Worm (Caenorhabditis elegans) whole organism, midembryonic: ENCODE results near the gene C05C8.7.

ENCODE experiments used
- T22C8.4 ChIP-seq: fragments of 200-800 bp; sonication (Bioruptor generic); IDR thresholded peaks from 2 replicates; pipeline ENCODE4 v1.3.6; 2022; ENCODE audit warnings: missing genetic modification characterization, missing compliant biosample characterization
- cog-1 ChIP-seq: sonication (generic microtip); optimal IDR thresholded peaks from 2 replicates; lab custom pipeline; 2016; ENCODE audit warnings: missing genetic modification characterization, missing compliant biosample characterization
- flt-1 ChIP-seq: fragments of 200-800 bp; sonication (Bioruptor generic); IDR thresholded peaks from 2 replicates; pipeline ENCODE4 v1.3.6; 2022; ENCODE audit warnings: missing genetic modification characterization, missing compliant biosample characterization
- klf-2 ChIP-seq: fragments of 200-800 bp; sonication (Bioruptor generic); conservative IDR thresholded peaks from 2 replicates; pipeline ENCODE4 v1.3.6; 2022; ENCODE audit warnings: missing genetic modification reagents, missing genetic modification characterization, missing compliant biosample characterization
- med-1 ChIP-seq: sonication (generic microtip); optimal IDR thresholded peaks from 2 replicates; lab custom pipeline; 2017; ENCODE audit warnings: missing genetic modification characterization, mild to moderate bottlenecking, missing compliant biosample characterization, antibody characterized with exemption, missing genetic modification reagents; ENCODE audit not compliant: insufficient read depth
- ref-1 ChIP-seq: fragments of 200-800 bp; sonication (Bioruptor generic); conservative IDR thresholded peaks from 2 replicates; pipeline ENCODE4 v1.3.6; 2022; ENCODE audit warnings: missing genetic modification reagents, missing genetic modification characterization, missing compliant biosample characterization
- tab-1 ChIP-seq: fragments of 200-800 bp; sonication (Bioruptor generic); IDR thresholded peaks from 2 replicates; pipeline ENCODE4 v1.3.6; 2022; ENCODE audit warnings: missing genetic modification characterization, missing compliant biosample characterization
- ztf-29 ChIP-seq: fragments of 200-800 bp; sonication (Bioruptor generic); IDR thresholded peaks from 2 replicates; pipeline ENCODE4 v1.3.6; 2022; ENCODE audit warnings: missing genetic modification reagents, missing genetic modification characterization, missing compliant biosample characterization

DNA sequence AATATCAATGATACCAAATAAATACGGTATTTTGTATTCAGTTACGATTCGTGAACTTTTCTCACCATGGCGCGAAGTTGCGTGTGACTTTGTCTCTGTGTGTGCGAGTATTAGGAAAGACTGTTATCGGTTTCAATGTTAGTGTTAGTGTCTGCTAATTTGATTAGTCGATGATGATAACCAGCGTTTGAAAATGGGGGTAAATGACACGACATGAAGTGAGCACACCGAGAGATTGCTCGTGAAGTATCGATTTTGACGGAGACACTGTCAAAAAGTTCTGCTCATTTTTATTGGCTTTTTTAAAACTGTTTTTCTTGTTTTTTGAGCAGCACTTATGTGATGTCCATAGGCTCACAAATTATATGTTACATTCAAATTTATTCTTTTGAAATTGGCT lies 48.4 kb downstream of the C05C8.7 start:
- no peak for TF ChIP-seq T22C8.4 (GFP tag; lab: Robert Waterston, UW)
- TF ChIP-seq ref-1 (GFP tag; lab: Robert Waterston, UW): no peak
- TF ChIP-seq flt-1 (GFP tag; lab: Robert Waterston, UW): no peak
- TF ChIP-seq ztf-29 (GFP tag; lab: Robert Waterston, UW): no peak
- no peak for TF ChIP-seq cog-1 (tag; lab: Kevin White, UChicago)
- TF ChIP-seq klf-2: no peak
- no peak for TF ChIP-seq med-1 (GFP tag; lab: Kevin White, UChicago)
- no peak for TF ChIP-seq tab-1
